Fruit fly (Drosophila melanogaster) whole organism, embryonic: ENCODE results near the gene CG11726.

Source experiments
- CG2116 ChIP-seq: fragments of 200-800 bp; sonication (Bioruptor generic); optimal IDR thresholded peaks from 3 replicates; lab custom pipeline; 2018; ENCODE audit warnings: missing biosample characterization, mild to moderate bottlenecking, missing genetic modification characterization
- CG6854 ChIP-seq: fragments of 200-800 bp; sonication (Bioruptor generic); optimal IDR thresholded peaks from 3 replicates; lab custom pipeline; 2017; ENCODE audit warnings: missing biosample characterization, mild to moderate bottlenecking, missing genetic modification characterization
- psq ChIP-seq: fragments of 200-800 bp; sonication (Bioruptor generic); optimal IDR thresholded peaks from 2 replicates; lab custom pipeline; 2017; ENCODE audit warnings: missing biosample characterization, missing genetic modification characterization
- sug ChIP-seq: fragments of 200-800 bp; optimal IDR thresholded peaks from 2 replicates; lab custom pipeline; 2019; ENCODE audit warnings: missing biosample characterization, mild to moderate bottlenecking, missing genetic modification characterization, moderate library complexity

DNA sequence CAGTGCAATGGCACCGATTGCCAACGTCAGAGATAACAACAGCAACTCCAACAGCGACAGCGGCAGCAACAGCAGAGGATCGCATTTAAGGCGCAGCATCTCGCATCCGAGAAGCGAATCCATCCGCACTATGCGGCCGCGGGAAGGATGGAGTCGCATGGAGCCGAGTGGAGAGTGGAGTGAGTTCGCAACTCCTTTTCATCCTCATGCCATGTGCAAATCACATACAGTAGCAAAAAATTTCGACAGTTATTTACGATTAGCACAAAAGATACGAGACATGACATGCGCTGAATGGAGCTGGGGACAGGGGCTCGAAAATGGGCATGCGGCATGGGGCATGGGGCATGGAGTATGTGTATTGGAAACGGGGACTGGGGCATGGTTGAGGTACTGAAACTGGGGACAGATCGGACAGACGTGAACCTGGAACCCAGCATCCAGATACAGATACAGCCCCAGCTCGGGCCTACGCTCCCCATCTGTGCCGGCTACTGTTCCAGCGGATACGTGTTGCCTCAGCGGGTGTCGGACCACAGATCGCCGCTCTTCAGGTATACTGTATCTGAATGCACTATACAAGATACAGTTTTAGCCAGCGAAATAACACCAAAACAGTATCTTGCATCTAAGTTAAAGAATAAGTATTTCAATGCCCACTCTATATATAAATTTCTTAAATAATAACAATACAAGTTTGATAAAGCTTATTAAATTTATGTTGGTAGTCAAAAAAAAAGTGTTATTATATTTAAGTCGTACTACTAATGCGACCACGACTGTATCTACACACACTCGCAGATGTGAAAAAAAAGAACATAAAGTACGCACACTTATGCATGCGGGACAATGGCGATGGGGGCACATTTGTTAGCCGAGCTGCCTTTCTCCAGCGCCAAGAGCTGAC lies 24.5 kb upstream of the CG11726 start:
- TF ChIP-seq CG2116 (GFP tag; lab: Kevin White, UChicago) (no peak), psq (no peak), sug (tag; lab: Kevin White, UChicago) (no peak), CG6854 (GFP tag; lab: Kevin White, UChicago) (no peak)
